Worm (Caenorhabditis elegans) whole organism, L4 larva: ENCODE data around the gene F55G11.4.
A peak's percentile ranks its signal among the peaks of the same experiment; 100 is the strongest.

Experiments
- T26A8.4 ChIP-seq: fragments of 200-800 bp; sonication (Bioruptor generic); IDR thresholded peaks from 2 replicates; pipeline ENCODE4 v1.3.6; 2022; ENCODE audit warnings: missing genetic modification characterization, missing compliant biosample characterization
- egl-27 ChIP-seq: sonication (generic microtip); optimal IDR thresholded peaks from 3 replicates; lab custom pipeline; 2017; ENCODE audit warnings: missing biosample characterization, missing genetic modification reagents, missing genetic modification characterization
- nhr-25 ChIP-seq: sonication (generic microtip); optimal IDR thresholded peaks from 2 replicates; lab custom pipeline; 2017; ENCODE audit warnings: missing genetic modification characterization, mild to moderate bottlenecking, missing compliant biosample characterization, antibody characterized with exemption, moderate library complexity, borderline replicate concordance; ENCODE audit not compliant: insufficient read depth
- nhr-77 ChIP-seq: fragments of 150-350 bp; optimal IDR thresholded peaks from 2 replicates; lab custom pipeline; 2014; ENCODE audit warnings: missing biosample characterization, missing genetic modification characterization
- rbr-2 ChIP-seq: sonication (generic microtip); optimal IDR thresholded peaks from 2 replicates; lab custom pipeline; 2016; ENCODE audit warnings: missing genotype, missing genetic modification characterization, missing compliant biosample characterization
- skn-1 ChIP-seq: fragments of 150-350 bp; optimal IDR thresholded peaks from 2 replicates; lab custom pipeline; 2014; ENCODE audit warnings: missing biosample characterization, missing genetic modification characterization

- TF ChIP-seq T26A8.4 = no peak
- TF ChIP-seq egl-27 (tag; lab: Kevin White, UChicago) = no peak
- TF ChIP-seq skn-1 = no peak
- no peak for TF ChIP-seq rbr-2 (tag; lab: Kevin White, UChicago)
- TF ChIP-seq nhr-77 (tag; lab: Kevin White, UChicago) = peak; percentile 11
- TF ChIP-seq nhr-25 = no peak
Observed at ce11 chrIV:12936221-12936776, 37.1 kb upstream of the F55G11.4 start, which contains the start of the genes cld-1 and dod-21.
